Worm (Caenorhabditis elegans): ENCODE data around the gene str-121.
"Not testable (repeated sequence)": the region's sequence is repeated elsewhere in the genome, so short reads cannot be mapped to it uniquely, and the experiment has no call there.

The str-121 gene

ce11 chrV:216847-217246 lies 37.6 kb downstream of the str-121 start, which contains the start of gene srh-78:
srh-78 (plus strand) TSS chrV:217147.
- TF ChIP-seq efl-1 (optimal IDR thresholded peaks at IDR 0.05) (no peak), efl-1 (GFP tag; optimal IDR thresholded peaks at IDR 0.05 in 1 of 2) (peak in 1 of 2 experiments; percentile 26), aha-1 (tag; optimal IDR thresholded peaks at IDR 0.05) (no peak)

- no peak for TF ChIP-seq nhr-28 (tag; optimal IDR thresholded peaks at IDR 0.05)
- TF ChIP-seq ceh-82 (tag; optimal IDR thresholded peaks at IDR 0.05), result no peak
- TF ChIP-seq hlh-4 (tag; optimal IDR thresholded peaks at IDR 0.05), result peak; percentile 92
- no peak for TF ChIP-seq C34B4.2 (tag; optimal IDR thresholded peaks at IDR 0.05)
- TF ChIP-seq ces-1 (GFP tag; optimal IDR thresholded peaks at IDR 0.05), result no peak
These were observed 38.8 kb downstream of the str-121 start for ce11 chrV:215697-216096.

ce11 chrV:212687-213086 lies 41.8 kb downstream of the str-121 start, which contains the start of gene DC2.5:
DC2.5 (minus strand) TSS chrV:212787.
- not testable (repeated sequence) for TF ChIP-seq unc-98 (GFP tag; IDR thresholded peaks at IDR 0.05); C04F5.9 (tag; optimal IDR thresholded peaks at IDR 0.05); egl-27 (tag; optimal IDR thresholded peaks at IDR 0.05)

- TF ChIP-seq elt-2 (tag; optimal IDR thresholded peaks at IDR 0.05), result peak; percentile 20
- peak; percentile 86 for TF ChIP-seq nhr-20 (tag; optimal IDR thresholded peaks at IDR 0.05)
- peak; percentile 67 for TF ChIP-seq fkh-4 (tag; optimal IDR thresholded peaks at IDR 0.05; ENCODE audit: borderline replicate concordance)
- no peak for TF ChIP-seq swsn-7 (tag; optimal IDR thresholded peaks at IDR 0.05)
- TF ChIP-seq skn-1 (tag; optimal IDR thresholded peaks at IDR 0.05), result peak; percentile 23
- TF ChIP-seq lin-14 (GFP tag; optimal IDR thresholded peaks at IDR 0.05), result no peak
- no peak for TF ChIP-seq efl-1 (optimal IDR thresholded peaks at IDR 0.05)
- peak in 1 of 2 experiments; percentile 3 for TF ChIP-seq efl-1 (GFP tag; optimal IDR thresholded peaks at IDR 0.05 in 1 of 2)
- peak; percentile 92 for TF ChIP-seq dsc-1 (tag; optimal IDR thresholded peaks at IDR 0.05)
These were observed 42.9 kb downstream of the str-121 start for ce11 chrV:211388-212168.

- TF ChIP-seq lin-35 (GFP tag; optimal IDR thresholded peaks at IDR 0.05), result no peak
- no peak for TF ChIP-seq tlp-1 (tag; optimal IDR thresholded peaks at IDR 0.05)
- TF ChIP-seq efl-1 (optimal IDR thresholded peaks at IDR 0.05), result no peak
- TF ChIP-seq efl-1 (GFP tag; optimal IDR thresholded peaks at IDR 0.05 in 1 of 2), result peak in 1 of 2 experiments; percentile 40
- TF ChIP-seq hlh-4 (tag; optimal IDR thresholded peaks at IDR 0.05), result no peak
- no peak for TF ChIP-seq nhr-77 (tag; optimal IDR thresholded peaks at IDR 0.05)
- 0 out of 2 replicates have a peak, but pooled peaks have one; percentile 19 for TF ChIP-seq mab-9 (GFP tag; IDR thresholded peaks at IDR 0.05)
These were observed 47.7 kb downstream of the str-121 start for ce11 chrV:206814-207213.

ce11 chrV:203855-204432 lies 50.5 kb downstream of the str-121 start, which contains the start of gene lec-12:
lec-12 (plus strand) TSS chrV:204382.
- no peak for TF ChIP-seq egl-27 (tag; optimal IDR thresholded peaks at IDR 0.05)
- no peak for TF ChIP-seq lin-13 (GFP tag; optimal IDR thresholded peaks at IDR 0.05)
- no peak for TF ChIP-seq nhr-76 (tag; optimal IDR thresholded peaks at IDR 0.05)
- TF ChIP-seq irx-1 (tag; optimal IDR thresholded peaks at IDR 0.05), result peak; percentile 14
- no peak for TF ChIP-seq nhr-77 (tag; optimal IDR thresholded peaks at IDR 0.05)
- peak; percentile 25 for TF ChIP-seq nhr-71 (tag; optimal IDR thresholded peaks at IDR 0.05)
- no peak for TF ChIP-seq ceh-63 (GFP tag; optimal IDR thresholded peaks at IDR 0.05)
- TF ChIP-seq snu-23 (GFP tag; optimal IDR thresholded peaks at IDR 0.05), result peak; percentile 21
- no peak for TF ChIP-seq hlh-4 (tag; optimal IDR thresholded peaks at IDR 0.05)
- TF ChIP-seq unc-130 (tag; optimal IDR thresholded peaks at IDR 0.05), result no peak
- no peak for TF ChIP-seq lin-39 (tag; optimal IDR thresholded peaks at IDR 0.05)
- no peak for TF ChIP-seq nhr-19 (GFP tag; conservative IDR thresholded peaks at IDR 0.05)
- TF ChIP-seq lin-14 (GFP tag; optimal IDR thresholded peaks at IDR 0.05), result no peak
- no peak for TF ChIP-seq unc-62 (GFP tag; optimal IDR thresholded peaks at IDR 0.05)
- no peak for TF ChIP-seq nhr-85 (tag)
- no peak for TF ChIP-seq lin-35 (GFP tag; optimal IDR thresholded peaks at IDR 0.05)
- no peak for TF ChIP-seq elt-2 (tag; optimal IDR thresholded peaks at IDR 0.05)
- no peak for TF ChIP-seq sox-4 (tag; optimal IDR thresholded peaks at IDR 0.05)
- peak; percentile 8 for TF ChIP-seq fkh-8 (tag; optimal IDR thresholded peaks at IDR 0.05)
- TF ChIP-seq unc-30 (tag; optimal IDR thresholded peaks at IDR 0.05), result no peak
- TF ChIP-seq efl-1 (optimal IDR thresholded peaks at IDR 0.05), result no peak
- peak in 1 of 2 experiments; percentile 8 for TF ChIP-seq efl-1 (GFP tag; optimal IDR thresholded peaks at IDR 0.05 in 1 of 2)
- no peak for TF ChIP-seq pax-3 (tag; optimal IDR thresholded peaks at IDR 0.05)
- TF ChIP-seq sptf-1 (tag; optimal IDR thresholded peaks at IDR 0.05), result no peak
- no peak for TF ChIP-seq hpl-2 (GFP tag; optimal IDR thresholded peaks at IDR 0.05)
- TF ChIP-seq aly-2 (tag; optimal IDR thresholded peaks at IDR 0.05), result no peak
